Worm (Caenorhabditis elegans): Measurements from ENCODE around the gene srh-18.

ce11 chrV:13294507-13294906 lies 23.7 kb upstream of the srh-18 start:
- TF ChIP-seq mep-1 (tag; optimal IDR thresholded peaks at IDR 0.05) (no peak), blmp-1 (tag; optimal IDR thresholded peaks at IDR 0.05) (no peak), nhr-76 (tag; optimal IDR thresholded peaks at IDR 0.05) (no peak)
